Fruit fly (Drosophila melanogaster) whole organism, embryonic: ENCODE measurements around the gene dpr20.
A peak's percentile ranks its signal among the peaks of the same experiment; 100 is the strongest.

Experiments
- Atf6 ChIP-seq: fragments of 200-800 bp; sonication (Bioruptor generic); IDR thresholded peaks from 2 replicates; pipeline ENCODE4 v1.3.6; 2022; ENCODE audit warnings: missing biosample characterization, missing genetic modification characterization
- B-H2 ChIP-seq: fragments of 200-800 bp; sonication (Bioruptor generic); optimal IDR thresholded peaks from 2 replicates; lab custom pipeline; 2018; ENCODE audit warnings: missing biosample characterization, mild to moderate bottlenecking, missing genetic modification characterization
- Bgb ChIP-seq: fragments of 200-800 bp; sonication (Bioruptor generic); IDR thresholded peaks from 2 replicates; pipeline ENCODE4 v1.3.6; 2022; ENCODE audit warnings: missing biosample characterization, missing genetic modification characterization; ENCODE audit not compliant: partially characterized antibody
- CG10366 ChIP-seq: fragments of 200-800 bp; sonication (Bioruptor generic); IDR thresholded peaks from 2 replicates; pipeline ENCODE4 v1.3.6; 2022; ENCODE audit warnings: missing biosample characterization, missing genetic modification characterization
- CG10462 ChIP-seq: fragments of 200-800 bp; sonication (Bioruptor generic); optimal IDR thresholded peaks from 2 replicates; lab custom pipeline; 2016; ENCODE audit warnings: missing biosample characterization, missing genetic modification characterization
- CG10979 ChIP-seq: fragments of 200-800 bp; sonication (Bioruptor generic); optimal IDR thresholded peaks from 2 replicates; lab custom pipeline; 2018; ENCODE audit warnings: missing biosample characterization, mild to moderate bottlenecking, missing genetic modification characterization, moderate library complexity
- CG11456 ChIP-seq: fragments of 200-800 bp; sonication (Bioruptor generic); IDR thresholded peaks from 3 replicates; pipeline ENCODE4 v1.3.6; 2022; ENCODE audit warnings: missing biosample characterization, missing genetic modification characterization
- CG13296 ChIP-seq: fragments of 200-800 bp; sonication (Bioruptor generic); optimal IDR thresholded peaks from 3 replicates; lab custom pipeline; 2018; ENCODE audit warnings: missing biosample characterization, mild to moderate bottlenecking, missing genetic modification characterization
- CG13424 ChIP-seq: fragments of 200-800 bp; sonication (Bioruptor generic); optimal IDR thresholded peaks from 2 replicates; lab custom pipeline; 2019; ENCODE audit warnings: missing biosample characterization, mild to moderate bottlenecking, missing genetic modification characterization, moderate library complexity
- CG15479 ChIP-seq: fragments of 200-800 bp; sonication (Bioruptor generic); optimal IDR thresholded peaks from 3 replicates; lab custom pipeline; 2019; ENCODE audit warnings: missing biosample characterization, mild to moderate bottlenecking, missing genetic modification characterization, moderate library complexity
- CG16813 ChIP-seq: fragments of 200-800 bp; sonication (Bioruptor generic); IDR thresholded peaks from 3 replicates; pipeline ENCODE4 v1.3.6; 2022; ENCODE audit warnings: missing biosample characterization, missing genetic modification characterization; ENCODE audit not compliant: partially characterized antibody
- CG17829 ChIP-seq: fragments of 200-800 bp; optimal IDR thresholded peaks from 2 replicates; lab custom pipeline; 2019; ENCODE audit warnings: missing biosample characterization, mild to moderate bottlenecking, missing genetic modification characterization, moderate library complexity
- CG1792 ChIP-seq: fragments of 200-800 bp; sonication (Bioruptor generic); optimal IDR thresholded peaks from 2 replicates; lab custom pipeline; 2016; ENCODE audit warnings: missing biosample characterization, missing genetic modification characterization
- CG2199 ChIP-seq: fragments of 200-800 bp; sonication (Bioruptor generic); IDR thresholded peaks from 3 replicates; pipeline ENCODE4 v1.3.6; 2022; ENCODE audit warnings: missing biosample characterization, missing genetic modification characterization
- CG3281 ChIP-seq: fragments of 200-800 bp; sonication (Bioruptor generic); optimal IDR thresholded peaks from 3 replicates; lab custom pipeline; 2017; ENCODE audit warnings: missing biosample characterization, mild to moderate bottlenecking, missing genetic modification characterization
- CG34376 ChIP-seq: fragments of 200-800 bp; sonication (Bioruptor generic); optimal IDR thresholded peaks from 2 replicates; lab custom pipeline; 2018; ENCODE audit warnings: missing biosample characterization, mild to moderate bottlenecking, missing genetic modification characterization
- CG3838 ChIP-seq: fragments of 200-800 bp; sonication (Bioruptor generic); optimal IDR thresholded peaks from 3 replicates; lab custom pipeline; 2016; ENCODE audit warnings: missing biosample characterization, missing genetic modification characterization
- CG4424 ChIP-seq: fragments of 200-800 bp; sonication (Bioruptor generic); optimal IDR thresholded peaks from 3 replicates; lab custom pipeline; 2016; ENCODE audit warnings: missing biosample characterization, missing genetic modification characterization
- CG6791 ChIP-seq: fragments of 200-800 bp; sonication (Bioruptor generic); IDR thresholded peaks from 3 replicates; pipeline ENCODE4 v1.3.6; 2022; ENCODE audit warnings: missing biosample characterization, missing genetic modification characterization; ENCODE audit not compliant: partially characterized antibody
- CG6854 ChIP-seq: fragments of 200-800 bp; sonication (Bioruptor generic); optimal IDR thresholded peaks from 3 replicates; lab custom pipeline; 2017; ENCODE audit warnings: missing biosample characterization, mild to moderate bottlenecking, missing genetic modification characterization
- D ChIP-seq, 2 experiments: fragments of 200-800 bp in 1 of 2; fragments of >200 bp in 1 of 2; sonication (Bioruptor generic) in 1 of 2; optimal IDR thresholded peaks; 2 replicates in 1 of 2; 3 replicates in 1 of 2; lab custom pipeline; 2017; ENCODE audit warnings: mild to moderate bottlenecking in 1 of 2, missing biosample characterization in 1 of 2, missing genetic modification characterization in 1 of 2, missing genetic modification reagents in 1 of 2
- Dll ChIP-seq: fragments of 200-800 bp; sonication (Bioruptor generic); IDR thresholded peaks from 4 replicates; pipeline ENCODE4 v1.3.6; 2022; ENCODE audit warnings: missing biosample characterization, missing genetic modification characterization; ENCODE audit not compliant: partially characterized antibody
- Dp ChIP-seq: fragments of 200-800 bp; sonication (Bioruptor generic); optimal IDR thresholded peaks from 2 replicates; lab custom pipeline; 2018; ENCODE audit warnings: missing biosample characterization, mild to moderate bottlenecking, missing genetic modification characterization, moderate library complexity
- Drgx ChIP-seq: fragments of 200-800 bp; sonication (Bioruptor generic); IDR thresholded peaks from 2 replicates; pipeline ENCODE4 v1.3.6; 2022; ENCODE audit warnings: missing biosample characterization, missing genetic modification characterization
- Ets65A ChIP-seq: fragments of 200-800 bp; sonication (Bioruptor generic); peaks from one replicate; lab custom pipeline; 2016; ENCODE audit warnings: missing biosample characterization, missing genetic modification characterization
- Jarid2 ChIP-seq: fragments of 200-800 bp; sonication (Bioruptor generic); optimal IDR thresholded peaks from 3 replicates; lab custom pipeline; 2017; ENCODE audit warnings: mild to moderate bottlenecking, missing biosample characterization, missing genetic modification reagents, missing genetic modification characterization
- Nf-YB ChIP-seq: fragments of 200-800 bp; sonication (Bioruptor generic); optimal IDR thresholded peaks from 3 replicates; lab custom pipeline; 2019; ENCODE audit warnings: missing biosample characterization, mild to moderate bottlenecking, missing genetic modification characterization, moderate library complexity
- Sry-β ChIP-seq: fragments of 200-800 bp; sonication (Bioruptor generic); optimal IDR thresholded peaks from 2 replicates; lab custom pipeline; 2018; ENCODE audit warnings: missing biosample characterization, mild to moderate bottlenecking, missing genetic modification characterization, moderate library complexity
- Stat92E ChIP-seq, 3 experiments: fragments of >200 bp in 2 of 3; fragments of 200-800 bp in 1 of 3; sonication (Bioruptor generic) in 1 of 3; optimal IDR thresholded peaks; 2 replicates each; lab custom pipeline; 2017 to 2019; ENCODE audit warnings: missing biosample characterization in 3 of 3, missing genetic modification characterization in 3 of 3, mild to moderate bottlenecking in 1 of 3, moderate library complexity in 1 of 3
- bab2 ChIP-seq: fragments of 200-800 bp; sonication (Bioruptor generic); optimal IDR thresholded peaks from 2 replicates; lab custom pipeline; 2016; ENCODE audit warnings: missing biosample characterization, missing genetic modification characterization
- bcd ChIP-seq: fragments of 200-800 bp; sonication (Bioruptor generic); optimal IDR thresholded peaks from 2 replicates; lab custom pipeline; 2017; ENCODE audit warnings: missing biosample characterization, mild to moderate bottlenecking, missing genetic modification characterization
- caup ChIP-seq: fragments of 200-800 bp; sonication (Bioruptor generic); optimal IDR thresholded peaks from 3 replicates; lab custom pipeline; 2017; ENCODE audit warnings: missing biosample characterization, mild to moderate bottlenecking, missing genetic modification characterization, moderate library complexity; ENCODE audit not compliant: severe bottlenecking
- chinmo ChIP-seq: fragments of 200-800 bp; sonication (Bioruptor generic); IDR thresholded peaks from 4 replicates; pipeline ENCODE4 v1.3.6; 2022; ENCODE audit warnings: missing biosample characterization, missing genetic modification characterization; ENCODE audit not compliant: partially characterized antibody
- dan ChIP-seq: fragments of 200-800 bp; sonication (Bioruptor generic); IDR thresholded peaks from 2 replicates; pipeline ENCODE4 v1.3.6; 2022; ENCODE audit warnings: missing biosample characterization, missing genetic modification characterization
- fru ChIP-seq: fragments of >200 bp; optimal IDR thresholded peaks from 2 replicates; lab custom pipeline; 2017
- ftz-f1 ChIP-seq: fragments of 200-800 bp; sonication (Bioruptor generic); optimal IDR thresholded peaks from 2 replicates; lab custom pipeline; 2016; ENCODE audit warnings: missing biosample characterization, missing genetic modification characterization
- gfzf ChIP-seq: fragments of 200-800 bp; sonication (Bioruptor generic); optimal IDR thresholded peaks from 2 replicates; lab custom pipeline; 2016; ENCODE audit warnings: missing biosample characterization, mild to moderate bottlenecking, missing genetic modification characterization, moderate library complexity
- insv ChIP-seq, 2 experiments: fragments of 200-800 bp; sonication (Bioruptor generic); optimal IDR thresholded peaks; 3 replicates each; lab custom pipeline; 2016 to 2018; ENCODE audit warnings: missing biosample characterization in 2 of 2, missing genetic modification characterization in 2 of 2
- lola ChIP-seq, 3 experiments: fragments of >200 bp in 2 of 3; fragments of 200-800 bp in 1 of 3; sonication (Bioruptor generic) in 1 of 3; optimal IDR thresholded peaks; 2 replicates each; lab custom pipeline; 2017 to 2019; ENCODE audit warnings: missing biosample characterization in 3 of 3, missing genetic modification characterization in 3 of 3, mild to moderate bottlenecking in 1 of 3, moderate library complexity in 1 of 3
- pho ChIP-seq: fragments of 200-800 bp; sonication (Bioruptor generic); optimal IDR thresholded peaks from 2 replicates; lab custom pipeline; 2016; ENCODE audit warnings: missing biosample characterization, missing genetic modification characterization
- pita ChIP-seq: fragments of 200-800 bp; sonication (Bioruptor generic); optimal IDR thresholded peaks from 2 replicates; lab custom pipeline; 2017; ENCODE audit warnings: missing biosample characterization, mild to moderate bottlenecking, missing genetic modification characterization
- scrt ChIP-seq: fragments of 200-800 bp; sonication (Bioruptor generic); optimal IDR thresholded peaks from 2 replicates; lab custom pipeline; 2018; ENCODE audit warnings: missing biosample characterization, mild to moderate bottlenecking, missing genetic modification characterization, moderate library complexity
- slbo ChIP-seq: fragments of 200-800 bp; sonication (Bioruptor generic); IDR thresholded peaks from 2 replicates; pipeline ENCODE4 v1.3.6; 2022; ENCODE audit warnings: missing biosample characterization, missing genetic modification characterization
- so ChIP-seq: fragments of 200-800 bp; sonication (Bioruptor generic); IDR thresholded peaks from 3 replicates; pipeline ENCODE4 v1.3.6; 2022; ENCODE audit warnings: missing biosample characterization, missing genetic modification characterization
- tgo ChIP-seq: fragments of 200-800 bp; sonication (Bioruptor generic); IDR thresholded peaks from 3 replicates; pipeline ENCODE4 v1.3.6; 2022; ENCODE audit warnings: missing biosample characterization, missing genetic modification characterization
- unc-4 ChIP-seq: fragments of 200-800 bp; sonication (Bioruptor generic); IDR thresholded peaks from 2 replicates; pipeline ENCODE4 v1.3.6; 2022; ENCODE audit warnings: missing biosample characterization, missing genetic modification characterization; ENCODE audit not compliant: partially characterized antibody
- vnd ChIP-seq: fragments of 200-800 bp; sonication (Bioruptor generic); IDR thresholded peaks from 3 replicates; pipeline ENCODE4 v1.3.6; 2022; ENCODE audit warnings: missing biosample characterization, missing genetic modification characterization; ENCODE audit not compliant: partially characterized antibody
- wor ChIP-seq: fragments of 200-800 bp; sonication (Bioruptor generic); IDR thresholded peaks from 2 replicates; pipeline ENCODE4 v1.3.6; 2022; ENCODE audit warnings: missing biosample characterization, missing genetic modification characterization

dpr20 gene

DNA sequence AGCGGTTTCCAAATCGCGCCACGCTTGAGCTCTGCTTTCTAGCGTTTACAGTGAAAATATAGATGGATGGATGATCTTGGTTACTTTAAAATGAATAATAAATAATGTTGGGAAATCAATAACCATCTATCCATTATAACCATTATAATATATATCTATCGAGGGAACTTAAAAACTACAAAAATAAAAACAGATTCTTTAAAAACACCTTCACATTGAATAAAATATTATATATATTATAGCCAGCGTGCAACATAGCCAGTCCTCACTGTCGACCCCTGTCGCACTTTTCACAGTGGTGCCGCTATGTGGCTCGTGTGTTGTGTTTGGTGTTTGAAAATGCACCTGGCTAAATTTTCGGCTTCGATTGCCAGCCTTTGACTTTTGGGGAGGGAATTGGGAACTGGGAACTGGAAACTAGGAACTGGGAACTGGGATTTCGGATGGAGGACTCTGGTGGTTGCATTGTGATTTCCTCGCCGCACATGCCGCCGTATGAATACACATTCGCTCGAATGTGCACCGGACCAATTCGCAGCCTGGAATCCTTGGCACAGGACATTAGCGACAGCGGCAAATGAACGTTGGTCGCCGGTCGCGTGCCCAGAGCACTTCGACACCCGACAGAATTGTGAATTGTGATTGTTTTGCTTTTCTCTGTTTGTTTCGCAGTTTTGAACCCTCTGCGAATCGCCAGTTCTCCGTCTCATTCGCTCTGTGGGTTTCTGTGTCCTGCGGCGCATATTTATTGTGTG, 48.1 kb upstream of the dpr20 start (continued):
- TF ChIP-seq CG10462 (GFP tag; lab: Kevin White, UChicago): no peak
- peak; percentile 13; the same call in 1 of the 3 replicates for TF ChIP-seq tgo (GFP tag; lab: Robert Waterston, UW)
- no peak for TF ChIP-seq Stat92E (GFP tag; optimal IDR thresholded peaks at IDR 0.05; lab: Kevin White, UChicago)
- no peak for TF ChIP-seq ftz-f1 (GFP tag; lab: Kevin White, UChicago)
- TF ChIP-seq unc-4: no peak
- no peak for TF ChIP-seq Sry-β (GFP tag; lab: Kevin White, UChicago)
- no peak for TF ChIP-seq fru (lab: Kevin White, UChicago)
- peak; percentile 13 for TF ChIP-seq Nf-YB (GFP tag; lab: Kevin White, UChicago)
- no peak for TF ChIP-seq CG1792 (GFP tag; lab: Kevin White, UChicago)
- no peak for TF ChIP-seq Bgb (GFP tag; lab: Robert Waterston, UW)
- no peak for TF ChIP-seq Dp
- peak; percentile 17; the same call in 1 of the 2 replicates for TF ChIP-seq CG10366 (GFP tag; lab: Robert Waterston, UW)
- TF ChIP-seq CG6854 (GFP tag; lab: Kevin White, UChicago): no peak
- no peak for TF ChIP-seq Dll (GFP tag; lab: Robert Waterston, UW)
- TF ChIP-seq dan (GFP tag; lab: Robert Waterston, UW): no peak
- no peak for TF ChIP-seq caup (GFP tag; lab: Kevin White, UChicago)
- peak; percentile 38 for TF ChIP-seq CG13424 (tag; lab: Kevin White, UChicago)
- no peak for TF ChIP-seq CG3838 (GFP tag; lab: Kevin White, UChicago)
- TF ChIP-seq CG10979 (tag; lab: Kevin White, UChicago): peak; percentile 72
- TF ChIP-seq so (GFP tag; lab: Robert Waterston, UW): no peak
- TF ChIP-seq wor (GFP tag; lab: Robert Waterston, UW): 0 out of 2 replicates have a peak, but pooled peaks have one; percentile 27
- TF ChIP-seq Atf6 (GFP tag; lab: Robert Waterston, UW): no peak
- TF ChIP-seq CG34376 (GFP tag; lab: Kevin White, UChicago): no peak
- TF ChIP-seq gfzf: no peak
- TF ChIP-seq CG6791 (GFP tag; lab: Robert Waterston, UW): peak; percentile 62; the same call in 1 of the 3 replicates
- no peak for TF ChIP-seq Drgx
- TF ChIP-seq B-H2 (GFP tag; lab: Kevin White, UChicago): no peak
- no peak for TF ChIP-seq CG16813 (GFP tag; lab: Robert Waterston, UW)
- no peak for TF ChIP-seq scrt
- TF ChIP-seq vnd: no peak
- TF ChIP-seq slbo: no peak
- peak in 1 of 3 experiments; percentile 72 for TF ChIP-seq lola (GFP tag; optimal IDR thresholded peaks at IDR 0.05; lab: Kevin White, UChicago)
- no peak for TF ChIP-seq Jarid2 (GFP tag; lab: Kevin White, UChicago)
- TF ChIP-seq insv (GFP tag; optimal IDR thresholded peaks at IDR 0.05; lab: Kevin White, UChicago): no peak
- TF ChIP-seq CG4424: peak; percentile 38
- no peak for TF ChIP-seq pita (GFP tag; lab: Kevin White, UChicago)
- no peak for TF ChIP-seq CG11456 (GFP tag; lab: Robert Waterston, UW)
- no peak for TF ChIP-seq bcd (GFP tag; lab: Kevin White, UChicago)
- peak; percentile 67 for TF ChIP-seq CG17829 (tag; lab: Kevin White, UChicago)
- TF ChIP-seq D (optimal IDR thresholded peaks at IDR 0.05; lab: Kevin White, UChicago): no peak
- no peak for TF ChIP-seq D (GFP tag; optimal IDR thresholded peaks at IDR 0.05; lab: Kevin White, UChicago)
- no peak for TF ChIP-seq chinmo (GFP tag; lab: Robert Waterston, UW)
- no peak for TF ChIP-seq Ets65A
- TF ChIP-seq pho (GFP tag; lab: Kevin White, UChicago): no peak
- no peak for TF ChIP-seq CG15479 (GFP tag; lab: Kevin White, UChicago)
- no peak for TF ChIP-seq CG2199
- no peak for TF ChIP-seq CG13296 (GFP tag; lab: Kevin White, UChicago)
- no peak for TF ChIP-seq bab2 (GFP tag; lab: Kevin White, UChicago)
- no peak for TF ChIP-seq CG3281 (GFP tag; lab: Kevin White, UChicago)
